Fruit fly (Drosophila melanogaster) S2 (cell line): Measurements from ENCODE around the gene hid.

Source experiments
- CG8478 ChIP-seq: fragments of >200 bp; optimal IDR thresholded peaks from 2 replicates; lab custom pipeline; 2018
- CTCF ChIP-seq, 2 experiments: fragments of >200 bp; optimal IDR thresholded peaks; 2 replicates each; lab custom pipeline; 2018

DNA sequence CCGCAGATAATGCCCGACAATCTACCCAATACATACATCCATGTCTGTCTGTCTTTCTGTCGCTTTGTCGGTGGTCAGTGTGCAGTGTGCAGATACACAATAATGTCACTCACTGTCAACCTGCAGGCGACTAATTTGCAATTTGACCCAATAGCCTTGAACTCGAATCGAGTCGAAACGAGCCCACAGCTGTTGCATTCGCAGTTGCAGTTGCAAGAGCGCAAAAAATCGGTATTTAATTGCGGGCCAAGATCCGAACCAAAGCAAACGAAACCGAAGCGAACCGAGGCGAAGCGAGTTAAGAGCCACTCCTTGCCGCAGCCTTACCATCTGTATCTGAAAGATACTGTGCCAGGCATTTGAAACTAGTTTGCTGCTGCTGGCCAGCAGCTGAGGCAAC, 10.6 kb downstream of the hid start:
- TF ChIP-seq CG8478 (lab: Kevin White, UChicago) = no peak
- no peak for TF ChIP-seq CTCF (optimal IDR thresholded peaks at IDR 0.05; lab: Kevin White, UChicago)
